Worm (Caenorhabditis elegans) whole organism, L3 larva: ENCODE measurements around the gene F54D1.6.

Source experiments
- R02D3.7 ChIP-seq: fragments of 150-350 bp; optimal IDR thresholded peaks from 2 replicates; lab custom pipeline; 2014; ENCODE audit warnings: missing biosample characterization, missing genetic modification characterization
- aly-2 ChIP-seq: fragments of 150-350 bp; optimal IDR thresholded peaks from 2 replicates; lab custom pipeline; 2014; ENCODE audit warnings: missing biosample characterization, missing genetic modification characterization
- nfya-1 ChIP-seq: sonication (generic microtip); optimal IDR thresholded peaks from 2 replicates; lab custom pipeline; 2017; ENCODE audit warnings: missing genetic modification characterization, mild to moderate bottlenecking, missing compliant biosample characterization, antibody characterized with exemption, moderate library complexity; ENCODE audit not compliant: insufficient read depth
- nhr-67 ChIP-seq: fragments of 150-350 bp; optimal IDR thresholded peaks from 2 replicates; lab custom pipeline; 2014; ENCODE audit warnings: missing biosample characterization, missing genetic modification characterization
- zag-1 ChIP-seq: fragments of 150-350 bp; optimal IDR thresholded peaks from 2 replicates; lab custom pipeline; 2014; ENCODE audit warnings: missing biosample characterization, missing genetic modification characterization

ce11 chrIV:11336180-11336579, 48.6 kb downstream of the F54D1.6 start:
- TF ChIP-seq nhr-67: no peak
- TF ChIP-seq nfya-1 (tag; lab: Kevin White, UChicago): no peak
- no peak for TF ChIP-seq aly-2 (tag; lab: Kevin White, UChicago)
- TF ChIP-seq zag-1 (tag; lab: Kevin White, UChicago): no peak
- no peak for TF ChIP-seq R02D3.7 (tag; lab: Kevin White, UChicago)
